Worm (Caenorhabditis elegans) whole organism, L1 larva: ENCODE measurements around the gene C26B2.7.

Experiments
- Y116A8C.19 ChIP-seq: sonication (generic microtip); optimal IDR thresholded peaks from 2 replicates; lab custom pipeline; 2016; ENCODE audit warnings: missing compliant biosample characterization, missing genetic modification characterization, borderline replicate concordance
- aly-2 ChIP-seq: fragments of 150-350 bp; optimal IDR thresholded peaks from 2 replicates; lab custom pipeline; 2014; ENCODE audit warnings: missing biosample characterization, missing genetic modification characterization
- ama-1 ChIP-seq: fragments of 150-350 bp; optimal IDR thresholded peaks from 2 replicates; lab custom pipeline; 2014
- ceh-63 ChIP-seq: fragments of 200-800 bp; sonication (Bioruptor generic); optimal IDR thresholded peaks from 2 replicates; lab custom pipeline; 2018; ENCODE audit warnings: mild to moderate bottlenecking, missing genetic modification characterization, missing compliant biosample characterization
- nhr-12 ChIP-seq: sonication (generic microtip); optimal IDR thresholded peaks from 2 replicates; lab custom pipeline; 2017; ENCODE audit warnings: missing biosample characterization, missing genetic modification characterization
- nhr-76 ChIP-seq: sonication (generic microtip); optimal IDR thresholded peaks from 2 replicates; lab custom pipeline; 2017; ENCODE audit warnings: missing biosample characterization, missing genetic modification characterization
- tbx-2 ChIP-seq: sonication (generic microtip); optimal IDR thresholded peaks from 2 replicates; lab custom pipeline; 2016; ENCODE audit warnings: missing genetic modification characterization, missing compliant biosample characterization

ce11 chrIV:8007549-8007948 is 8.5 kb upstream of the C26B2.7 start:
- TF ChIP-seq Y116A8C.19 (tag; lab: Kevin White, UChicago) = no peak
- no peak for TF ChIP-seq ceh-63 (GFP tag; lab: Kevin White, UChicago)
- TF ChIP-seq nhr-12 (tag; lab: Kevin White, UChicago) = no peak
- TF ChIP-seq nhr-76 = no peak
- no peak for TF ChIP-seq ama-1 (lab: Kevin White, UChicago)
- no peak for TF ChIP-seq tbx-2 (tag; lab: Kevin White, UChicago)
- TF ChIP-seq aly-2 (tag; lab: Kevin White, UChicago) = no peak
